Worm (Caenorhabditis elegans): Measurements from ENCODE around the gene zyg-11.

DNA sequence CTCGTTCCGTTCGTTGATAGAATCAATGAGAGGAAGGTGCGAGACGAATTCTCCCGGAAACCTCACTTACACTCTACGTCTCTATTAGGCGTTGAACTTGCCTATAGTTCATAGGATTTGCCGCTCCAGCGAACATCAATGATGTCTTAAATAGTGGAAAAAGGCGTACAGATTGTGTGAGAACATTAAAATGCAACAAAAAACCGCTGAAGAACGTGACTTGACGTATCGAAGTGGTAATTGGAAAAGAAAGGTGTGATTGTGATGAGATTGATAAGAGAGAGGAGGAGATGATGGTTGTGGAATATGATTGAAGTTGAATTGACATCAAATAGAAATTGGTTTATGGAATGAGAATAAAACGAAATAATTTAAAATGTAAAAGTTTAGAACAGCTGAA, 16.5 kb downstream of the zyg-11 start:
- TF ChIP-seq dao-5 (tag; optimal IDR thresholded peaks at IDR 0.05) (no peak), him-1 (tag; optimal IDR thresholded peaks at IDR 0.05) (no peak)

All from whole organism, L4/young adult.